Fruit fly (Drosophila melanogaster) whole organism, adult: ENCODE results near the gene 5-HT2B.

Experiments used
- CG33017 ChIP-seq: fragments of 200-800 bp; sonication (Bioruptor generic); optimal IDR thresholded peaks from 2 replicates; lab custom pipeline; 2018; ENCODE audit warnings: missing biosample characterization, mild to moderate bottlenecking, missing genetic modification characterization, moderate library complexity
- CG5204 ChIP-seq: fragments of 200-800 bp; sonication (Bioruptor generic); optimal IDR thresholded peaks from 2 replicates; lab custom pipeline; 2016; ENCODE audit warnings: missing biosample characterization, missing genetic modification characterization
- CG7045 ChIP-seq: fragments of 200-800 bp; sonication (Bioruptor generic); optimal IDR thresholded peaks from 2 replicates; lab custom pipeline; 2017; ENCODE audit warnings: missing biosample characterization, mild to moderate bottlenecking, missing genetic modification characterization
- Clk ChIP-seq: fragments of 200-800 bp; sonication (Bioruptor generic); optimal IDR thresholded peaks from 2 replicates; lab custom pipeline; 2017; ENCODE audit warnings: missing biosample characterization, missing genetic modification characterization
- Mnt ChIP-seq: fragments of 200-800 bp; sonication (Bioruptor generic); optimal IDR thresholded peaks from 2 replicates; lab custom pipeline; 2016; ENCODE audit warnings: missing biosample characterization, mild to moderate bottlenecking, missing genetic modification characterization
- bab1 ChIP-seq: fragments of 200-800 bp; sonication (Bioruptor generic); optimal IDR thresholded peaks from 3 replicates; lab custom pipeline; 2019; ENCODE audit warnings: missing biosample characterization, mild to moderate bottlenecking, missing genetic modification characterization, moderate library complexity
- cnc ChIP-seq, 2 experiments: fragments of >200 bp; optimal IDR thresholded peaks; 2 replicates each; lab custom pipeline; 2017
- kay ChIP-seq: fragments of 200-800 bp; sonication (Bioruptor generic); peaks from one replicate; lab custom pipeline; 2016; ENCODE audit warnings: missing biosample characterization, missing genetic modification characterization, borderline replicate concordance
- pad ChIP-seq: fragments of 200-800 bp; sonication (Bioruptor generic); optimal IDR thresholded peaks from 3 replicates; lab custom pipeline; 2017; ENCODE audit warnings: missing biosample characterization, missing genetic modification characterization, mild to moderate bottlenecking, moderate library complexity, missing genetic modification reagents
- tj ChIP-seq: fragments of 200-800 bp; sonication (Bioruptor generic); optimal IDR thresholded peaks from 3 replicates; lab custom pipeline; 2017; ENCODE audit warnings: missing biosample characterization, mild to moderate bottlenecking, missing genetic modification characterization, moderate library complexity
- toe ChIP-seq: fragments of 200-800 bp; sonication (Bioruptor generic); optimal IDR thresholded peaks from 2 replicates; lab custom pipeline; 2016; ENCODE audit warnings: missing biosample characterization, missing genetic modification characterization

DNA sequence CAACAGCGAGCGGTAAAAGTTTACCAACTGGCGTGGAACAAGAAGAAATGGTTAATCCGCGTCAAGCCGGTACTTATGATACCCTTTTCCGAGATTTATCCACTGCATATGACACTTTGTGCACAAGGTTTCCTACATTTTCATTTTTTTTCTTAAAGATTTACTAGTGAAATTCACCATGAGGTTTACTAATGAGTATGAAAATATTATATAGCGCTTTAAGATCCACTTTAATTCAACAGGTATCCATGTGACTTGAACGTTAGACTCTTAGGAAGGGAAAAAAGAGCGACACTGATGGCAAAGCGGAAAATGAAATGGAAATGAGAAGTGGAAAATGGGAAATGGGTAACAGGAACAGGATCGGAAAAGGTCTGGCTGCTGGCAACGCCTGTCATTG is 60.6 kb downstream of the 5-HT2B start:
- TF ChIP-seq bab1 (GFP tag; lab: Kevin White, UChicago) (no peak), kay (no peak), Clk (GFP tag; lab: Kevin White, UChicago) (no peak), CG33017 (tag; lab: Kevin White, UChicago) (no peak), toe (GFP tag; lab: Kevin White, UChicago) (no peak), CG5204 (GFP tag; lab: Kevin White, UChicago) (no peak), tj (GFP tag; lab: Kevin White, UChicago) (no peak), pad (GFP tag; lab: Kevin White, UChicago) (no peak), cnc (optimal IDR thresholded peaks at IDR 0.05; lab: Kevin White, UChicago) (no peak), Mnt (GFP tag; lab: Kevin White, UChicago) (no peak), CG7045 (GFP tag; lab: Kevin White, UChicago) (no peak)
